Fruit fly (Drosophila melanogaster) whole organism, adult: Measurements from ENCODE around the gene CG10969.

Source experiments
- CG11617 ChIP-seq: fragments of 200-800 bp; sonication (Bioruptor generic); optimal IDR thresholded peaks from 2 replicates; lab custom pipeline; 2017; ENCODE audit warnings: mild to moderate bottlenecking, missing biosample characterization, missing genetic modification reagents, missing genetic modification characterization
- CG12768 ChIP-seq: fragments of 200-800 bp; sonication (Bioruptor generic); optimal IDR thresholded peaks from 2 replicates; lab custom pipeline; 2017; ENCODE audit warnings: missing biosample characterization, missing genetic modification characterization, mild to moderate bottlenecking, moderate library complexity, missing genetic modification reagents
- CG14711 ChIP-seq: fragments of 200-800 bp; sonication (Bioruptor generic); optimal IDR thresholded peaks from 2 replicates; lab custom pipeline; 2018; ENCODE audit warnings: missing biosample characterization, mild to moderate bottlenecking, missing genetic modification characterization, moderate library complexity
- CG1620 ChIP-seq: fragments of 200-800 bp; sonication (Bioruptor generic); optimal IDR thresholded peaks from 2 replicates; lab custom pipeline; 2016; ENCODE audit warnings: missing biosample characterization, missing genetic modification characterization
- CG33017 ChIP-seq: fragments of 200-800 bp; sonication (Bioruptor generic); optimal IDR thresholded peaks from 2 replicates; lab custom pipeline; 2018; ENCODE audit warnings: missing biosample characterization, mild to moderate bottlenecking, missing genetic modification characterization, moderate library complexity
- CG5204 ChIP-seq: fragments of 200-800 bp; sonication (Bioruptor generic); optimal IDR thresholded peaks from 2 replicates; lab custom pipeline; 2016; ENCODE audit warnings: missing biosample characterization, missing genetic modification characterization
- CG7045 ChIP-seq: fragments of 200-800 bp; sonication (Bioruptor generic); optimal IDR thresholded peaks from 2 replicates; lab custom pipeline; 2017; ENCODE audit warnings: missing biosample characterization, mild to moderate bottlenecking, missing genetic modification characterization
- CG7101 ChIP-seq: fragments of 200-800 bp; sonication (Bioruptor generic); optimal IDR thresholded peaks from 2 replicates; lab custom pipeline; 2018; ENCODE audit warnings: missing biosample characterization, mild to moderate bottlenecking, missing genetic modification characterization, moderate library complexity
- Clk ChIP-seq: fragments of 200-800 bp; sonication (Bioruptor generic); optimal IDR thresholded peaks from 2 replicates; lab custom pipeline; 2017; ENCODE audit warnings: missing biosample characterization, missing genetic modification characterization
- Crg-1 ChIP-seq: fragments of 200-800 bp; sonication (Bioruptor generic); optimal IDR thresholded peaks from 2 replicates; lab custom pipeline; 2016; ENCODE audit warnings: missing biosample characterization, missing genetic modification characterization
- Hr96 ChIP-seq: fragments of 200-800 bp; sonication (Bioruptor generic); optimal IDR thresholded peaks from 2 replicates; lab custom pipeline; 2016; ENCODE audit warnings: missing biosample characterization, missing genetic modification characterization
- Mnt ChIP-seq: fragments of 200-800 bp; sonication (Bioruptor generic); optimal IDR thresholded peaks from 2 replicates; lab custom pipeline; 2016; ENCODE audit warnings: missing biosample characterization, mild to moderate bottlenecking, missing genetic modification characterization
- bab1 ChIP-seq: fragments of 200-800 bp; sonication (Bioruptor generic); optimal IDR thresholded peaks from 3 replicates; lab custom pipeline; 2019; ENCODE audit warnings: missing biosample characterization, mild to moderate bottlenecking, missing genetic modification characterization, moderate library complexity
- cic ChIP-seq: fragments of 200-800 bp; sonication (Bioruptor generic); optimal IDR thresholded peaks from 2 replicates; lab custom pipeline; 2017; ENCODE audit warnings: missing biosample characterization, mild to moderate bottlenecking, missing genetic modification characterization, moderate library complexity
- cnc ChIP-seq, 2 experiments: fragments of >200 bp; optimal IDR thresholded peaks; 2 replicates each; lab custom pipeline; 2017
- kay ChIP-seq: fragments of 200-800 bp; sonication (Bioruptor generic); peaks from one replicate; lab custom pipeline; 2016; ENCODE audit warnings: missing biosample characterization, missing genetic modification characterization, borderline replicate concordance
- ovo ChIP-seq: fragments of 200-800 bp; sonication (Bioruptor generic); optimal IDR thresholded peaks from 2 replicates; lab custom pipeline; 2016; ENCODE audit warnings: missing biosample characterization, missing genetic modification characterization
- pad ChIP-seq: fragments of 200-800 bp; sonication (Bioruptor generic); optimal IDR thresholded peaks from 3 replicates; lab custom pipeline; 2017; ENCODE audit warnings: missing biosample characterization, missing genetic modification characterization, mild to moderate bottlenecking, moderate library complexity, missing genetic modification reagents
- tj ChIP-seq: fragments of 200-800 bp; sonication (Bioruptor generic); optimal IDR thresholded peaks from 3 replicates; lab custom pipeline; 2017; ENCODE audit warnings: missing biosample characterization, mild to moderate bottlenecking, missing genetic modification characterization, moderate library complexity
- toe ChIP-seq: fragments of 200-800 bp; sonication (Bioruptor generic); optimal IDR thresholded peaks from 2 replicates; lab custom pipeline; 2016; ENCODE audit warnings: missing biosample characterization, missing genetic modification characterization

The CG10969 gene

dm6 chr3L:12780997-12781396 lies at the start of gene CG10969, which contains the start of gene CG17666:
CG10969 (minus strand) TSS chr3L:12781097.
CG17666 (plus strand) TSS chr3L:12781325.
- TF ChIP-seq CG14711 (tag; lab: Kevin White, UChicago) (no peak), Clk (GFP tag; lab: Kevin White, UChicago) (no peak), CG7045 (GFP tag; lab: Kevin White, UChicago) (no peak), Hr96 (GFP tag; lab: Kevin White, UChicago) (no peak), CG7101 (tag; lab: Kevin White, UChicago) (no peak), pad (GFP tag; lab: Kevin White, UChicago) (no peak), bab1 (GFP tag; lab: Kevin White, UChicago) (no peak), CG33017 (no peak), CG5204 (no peak), cic (GFP tag; lab: Kevin White, UChicago) (no peak), ovo (GFP tag; lab: Kevin White, UChicago) (no peak), CG11617 (GFP tag; lab: Kevin White, UChicago) (no peak), toe (GFP tag; lab: Kevin White, UChicago) (no peak), cnc (optimal IDR thresholded peaks at IDR 0.05; lab: Kevin White, UChicago) (no peak), CG12768 (no peak), tj (GFP tag; lab: Kevin White, UChicago) (no peak), Mnt (no peak)

dm6 chr3L:12830416-12830815 lies 49.5 kb upstream of the CG10969 start:
- TF ChIP-seq kay (GFP tag; lab: Kevin White, UChicago), result peak; percentile 77
- no peak for TF ChIP-seq CG33017

- TF ChIP-seq cnc (optimal IDR thresholded peaks at IDR 0.05; lab: Kevin White, UChicago) (no peak), cic (GFP tag; lab: Kevin White, UChicago) (no peak), CG1620 (GFP tag; lab: Kevin White, UChicago) (no peak), Clk (GFP tag; lab: Kevin White, UChicago) (no peak), CG7045 (GFP tag; lab: Kevin White, UChicago) (no peak), toe (GFP tag; lab: Kevin White, UChicago) (no peak), CG33017 (no peak), CG7101 (tag; lab: Kevin White, UChicago) (no peak), Crg-1 (GFP tag; lab: Kevin White, UChicago) (no peak), CG12768 (no peak)
Measured at dm6 chr3L:12828532-12828931, 47.6 kb upstream of the CG10969 start.

- TF ChIP-seq CG7101 (tag; lab: Kevin White, UChicago), result no peak
- TF ChIP-seq Crg-1 (GFP tag; lab: Kevin White, UChicago), result no peak
- no peak for TF ChIP-seq ovo (GFP tag; lab: Kevin White, UChicago)
- TF ChIP-seq Mnt, result no peak
- TF ChIP-seq CG33017, result no peak
- TF ChIP-seq CG12768, result no peak
Measured at dm6 chr3L:12827705-12828104, 46.8 kb upstream of the CG10969 start.

- TF ChIP-seq CG33017 (no peak), CG12768 (no peak), cic (GFP tag; lab: Kevin White, UChicago) (no peak), bab1 (GFP tag; lab: Kevin White, UChicago) (peak; percentile 26)
Measured at dm6 chr3L:12815756-12816155, 34.9 kb upstream of the CG10969 start.

dm6 chr3L:12814806-12815205 lies 33.9 kb upstream of the CG10969 start:
- peak; percentile 44 for TF ChIP-seq bab1 (GFP tag; lab: Kevin White, UChicago)
- TF ChIP-seq Mnt, result no peak
- peak; percentile 79 for TF ChIP-seq pad (GFP tag; lab: Kevin White, UChicago)

- TF ChIP-seq ovo (GFP tag; lab: Kevin White, UChicago) (peak; percentile 17), toe (GFP tag; lab: Kevin White, UChicago) (peak; percentile 65), CG1620 (GFP tag; lab: Kevin White, UChicago) (peak; percentile 66), CG7045 (GFP tag; lab: Kevin White, UChicago) (no peak), Hr96 (GFP tag; lab: Kevin White, UChicago) (no peak), CG11617 (GFP tag; lab: Kevin White, UChicago) (peak; percentile 48), CG5204 (no peak), CG33017 (no peak), Mnt (peak; percentile 75), cnc (optimal IDR thresholded peaks at IDR 0.05; lab: Kevin White, UChicago) (no peak), kay (GFP tag; lab: Kevin White, UChicago) (no peak), cic (GFP tag; lab: Kevin White, UChicago) (no peak), CG12768 (no peak), CG7101 (tag; lab: Kevin White, UChicago) (peak; percentile 52), bab1 (GFP tag; lab: Kevin White, UChicago) (peak; percentile 78), tj (GFP tag; lab: Kevin White, UChicago) (peak; percentile 32), pad (GFP tag; lab: Kevin White, UChicago) (peak; percentile 25), Crg-1 (GFP tag; lab: Kevin White, UChicago) (no peak), CG14711 (tag; lab: Kevin White, UChicago) (peak; percentile 98), Clk (GFP tag; lab: Kevin White, UChicago) (no peak)
Measured at dm6 chr3L:12813907-12814306, 33.0 kb upstream of the CG10969 start, which contains the start of the genes Sf3a2 and CG42588. Sf3a2 (minus strand) TSS chr3L:12814019. CG42588 (plus strand) TSS chr3L:12814254.
